Fruit fly (Drosophila melanogaster): ENCODE measurements around the gene upd1.

The upd1 gene

dm6 chrX:18294031-18294430 lies 15.1 kb downstream of the upd1 start (continued):
- TF ChIP-seq CG31627 (GFP tag; optimal IDR thresholded peaks at IDR 0.05) (peak; percentile 92), CG9139 (GFP tag; optimal IDR thresholded peaks at IDR 0.05) (peak; percentile 14), CG4318 (GFP tag; optimal IDR thresholded peaks at IDR 0.05) (peak; percentile 41), CG8119 (GFP tag; IDR thresholded peaks at IDR 0.05) (peak; percentile 85), Hr39 (GFP tag; optimal IDR thresholded peaks at IDR 0.05) (peak; percentile 92), Ets21C (GFP tag; optimal IDR thresholded peaks at IDR 0.05) (peak; percentile 90), salr (GFP tag; optimal IDR thresholded peaks at IDR 0.05) (peak in 1 of 2 experiments; percentile 42), CG15336 (GFP tag; IDR thresholded peaks at IDR 0.05) (peak; percentile 84), dsx (GFP tag; optimal IDR thresholded peaks at IDR 0.05; ENCODE audit: poor library complexity, severe bottlenecking) (peak; percentile 31), CG34406 (GFP tag; optimal IDR thresholded peaks at IDR 0.05) (peak; percentile 90), lz (GFP tag; optimal IDR thresholded peaks at IDR 0.05) (peak; percentile 92), Hr4 (GFP tag; optimal IDR thresholded peaks at IDR 0.05) (peak; percentile 82), CG6792 (GFP tag; optimal IDR thresholded peaks at IDR 0.05) (peak; percentile 93), topi (GFP tag; optimal IDR thresholded peaks at IDR 0.05) (peak; percentile 94), net (GFP tag; optimal IDR thresholded peaks at IDR 0.05) (peak; percentile 85), Sox14 (GFP tag; optimal IDR thresholded peaks at IDR 0.05) (peak; percentile 84), dac (GFP tag; optimal IDR thresholded peaks at IDR 0.05) (peak; percentile 54)

dm6 chrX:18288652-18289051 lies 20.4 kb downstream of the upd1 start:
- peak; percentile 39 for TF ChIP-seq svp (GFP tag)
- no peak for TF ChIP-seq CG9139 (GFP tag; optimal IDR thresholded peaks at IDR 0.05)

- TF ChIP-seq CG6276 (GFP tag; optimal IDR thresholded peaks at IDR 0.05) (no peak), CG7368 (GFP tag; optimal IDR thresholded peaks at IDR 0.05) (no peak), Eip93F (GFP tag; optimal IDR thresholded peaks at IDR 0.05) (no peak)
These were observed 21.5 kb downstream of the upd1 start for dm6 chrX:18287587-18287986.

dm6 chrX:18285215-18285614 lies 23.9 kb downstream of the upd1 start:
- TF ChIP-seq CG3919 (GFP tag; optimal IDR thresholded peaks at IDR 0.05): no peak
- TF ChIP-seq Blimp-1 (GFP tag; optimal IDR thresholded peaks at IDR 0.05): no peak
- TF ChIP-seq Gug (GFP tag; IDR thresholded peaks at IDR 0.05): no peak
- no peak for TF ChIP-seq CG11294 (GFP tag; IDR thresholded peaks at IDR 0.05)
- no peak for TF ChIP-seq OdsH (GFP tag; optimal IDR thresholded peaks at IDR 0.05)
- no peak for TF ChIP-seq CG15336 (GFP tag; IDR thresholded peaks at IDR 0.05)
- no peak for TF ChIP-seq CG6808 (GFP tag; optimal IDR thresholded peaks at IDR 0.05)
- no peak for TF ChIP-seq CG11902 (GFP tag; optimal IDR thresholded peaks at IDR 0.05)
- TF ChIP-seq ss (GFP tag; optimal IDR thresholded peaks at IDR 0.05): no peak
- TF ChIP-seq svp (GFP tag): no peak
- no peak for TF ChIP-seq CG6276 (GFP tag; optimal IDR thresholded peaks at IDR 0.05)
- no peak for TF ChIP-seq vri (GFP tag; optimal IDR thresholded peaks at IDR 0.05)
- no peak for TF ChIP-seq CG9139 (GFP tag; optimal IDR thresholded peaks at IDR 0.05)
- no peak for TF ChIP-seq CG11762 (GFP tag; optimal IDR thresholded peaks at IDR 0.05; ENCODE audit: insufficient read depth)
- TF ChIP-seq CG7368 (GFP tag; optimal IDR thresholded peaks at IDR 0.05): no peak
- TF ChIP-seq CG34406 (GFP tag; optimal IDR thresholded peaks at IDR 0.05): no peak
- no peak for TF ChIP-seq Ets96B (tag; optimal IDR thresholded peaks at IDR 0.05)

dm6 chrX:18282381-18282813 lies 26.7 kb downstream of the upd1 start:
- TF ChIP-seq cyc (GFP tag; optimal IDR thresholded peaks at IDR 0.05): no peak
- TF ChIP-seq fd85E (GFP tag; optimal IDR thresholded peaks at IDR 0.05): no peak
- TF ChIP-seq fd59A (GFP tag; optimal IDR thresholded peaks at IDR 0.05): no peak
- TF ChIP-seq salr (GFP tag; optimal IDR thresholded peaks at IDR 0.05): no peak
- TF ChIP-seq fkh (GFP tag; optimal IDR thresholded peaks at IDR 0.05): peak; percentile 44
- TF ChIP-seq CG3032 (tag; optimal IDR thresholded peaks at IDR 0.05): no peak
- no peak for TF ChIP-seq esn (GFP tag; optimal IDR thresholded peaks at IDR 0.05)
- TF ChIP-seq Sox14 (GFP tag; optimal IDR thresholded peaks at IDR 0.05): no peak
- TF ChIP-seq acj6 (GFP tag; optimal IDR thresholded peaks at IDR 0.05): no peak
- TF ChIP-seq Sox15 (GFP tag; optimal IDR thresholded peaks at IDR 0.05): no peak
- no peak for TF ChIP-seq CG11762 (GFP tag; optimal IDR thresholded peaks at IDR 0.05; ENCODE audit: insufficient read depth)
- no peak for TF ChIP-seq net (GFP tag; optimal IDR thresholded peaks at IDR 0.05)
- no peak for TF ChIP-seq CG34406 (GFP tag; optimal IDR thresholded peaks at IDR 0.05)
- peak; percentile 92 for TF ChIP-seq Blimp-1 (GFP tag; optimal IDR thresholded peaks at IDR 0.05)
- peak; percentile 36; the same call in 1 of the 3 replicates for TF ChIP-seq CG8119 (GFP tag; IDR thresholded peaks at IDR 0.05)
- no peak for TF ChIP-seq CG6276 (GFP tag; optimal IDR thresholded peaks at IDR 0.05)
- TF ChIP-seq CG32006 (GFP tag; optimal IDR thresholded peaks at IDR 0.05): no peak
- TF ChIP-seq CG9139 (GFP tag; optimal IDR thresholded peaks at IDR 0.05): no peak
- no peak for TF ChIP-seq dsx (GFP tag; optimal IDR thresholded peaks at IDR 0.05; ENCODE audit: poor library complexity, severe bottlenecking)
- TF ChIP-seq Met (GFP tag; optimal IDR thresholded peaks at IDR 0.05): no peak
- no peak for TF ChIP-seq pdm3 (GFP tag; optimal IDR thresholded peaks at IDR 0.05)
- TF ChIP-seq topi (GFP tag; optimal IDR thresholded peaks at IDR 0.05): no peak
